Worm (Caenorhabditis elegans): ENCODE measurements around the gene F19C7.4.

F19C7.4 gene

DNA sequence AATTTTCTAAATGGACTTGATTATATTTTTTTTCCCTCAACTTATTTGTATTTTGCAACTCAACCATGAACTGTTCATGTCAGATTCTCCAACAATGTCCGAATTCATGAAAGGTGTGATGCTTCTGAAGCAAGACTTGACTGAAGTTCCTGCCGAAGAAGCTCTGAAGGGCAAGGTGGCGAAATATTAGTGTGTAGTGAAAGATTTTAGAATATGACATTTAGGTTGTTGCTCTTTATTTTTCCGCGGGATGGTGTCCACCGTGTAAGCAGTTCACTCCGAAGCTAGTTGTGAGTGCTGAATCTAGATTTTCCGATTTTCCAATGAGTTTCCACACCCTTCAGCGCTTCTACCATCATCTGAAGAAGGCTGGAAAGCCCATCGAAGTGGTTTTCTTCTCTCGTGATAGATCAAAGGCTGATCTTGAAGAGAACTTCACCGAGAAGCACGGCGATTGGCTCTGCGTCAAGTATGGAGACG is 49.7 kb downstream of the F19C7.4 start, which contains the start of gene F29B9.5:
F29B9.5 (plus strand) TSS at position 51 of the 480 bp plus-strand sequence.
- TF ChIP-seq pax-1 (tag; optimal IDR thresholded peaks at IDR 0.05) (no peak), madf-2 (tag; optimal IDR thresholded peaks at IDR 0.05) (no peak), ref-2 (tag; optimal IDR thresholded peaks at IDR 0.05) (no peak), syd-9 (tag; optimal IDR thresholded peaks at IDR 0.05) (no peak), ceh-45 (GFP tag; IDR thresholded peaks at IDR 0.05) (no peak), ceh-18 (tag; optimal IDR thresholded peaks at IDR 0.05) (no peak), nhr-11 (tag; optimal IDR thresholded peaks at IDR 0.05) (no peak), fax-1 (tag; optimal IDR thresholded peaks at IDR 0.05) (no peak), ceh-14 (tag; optimal IDR thresholded peaks at IDR 0.05) (no peak), ceh-6 (GFP tag; optimal IDR thresholded peaks at IDR 0.05) (no peak), lin-11 (tag; optimal IDR thresholded peaks at IDR 0.05) (no peak), hlh-8 (tag; optimal IDR thresholded peaks at IDR 0.05) (no peak), ceh-31 (tag; optimal IDR thresholded peaks at IDR 0.05) (no peak), sox-2 (GFP tag; IDR thresholded peaks at IDR 0.05) (no peak), dve-1 (tag; optimal IDR thresholded peaks at IDR 0.05) (no peak), npax-4 (tag; optimal IDR thresholded peaks at IDR 0.05) (no peak), elt-4 (tag; optimal IDR thresholded peaks at IDR 0.05) (no peak), unc-86 (tag; optimal IDR thresholded peaks at IDR 0.05) (no peak), fkh-6 (tag; optimal IDR thresholded peaks at IDR 0.05) (no peak)

DNA sequence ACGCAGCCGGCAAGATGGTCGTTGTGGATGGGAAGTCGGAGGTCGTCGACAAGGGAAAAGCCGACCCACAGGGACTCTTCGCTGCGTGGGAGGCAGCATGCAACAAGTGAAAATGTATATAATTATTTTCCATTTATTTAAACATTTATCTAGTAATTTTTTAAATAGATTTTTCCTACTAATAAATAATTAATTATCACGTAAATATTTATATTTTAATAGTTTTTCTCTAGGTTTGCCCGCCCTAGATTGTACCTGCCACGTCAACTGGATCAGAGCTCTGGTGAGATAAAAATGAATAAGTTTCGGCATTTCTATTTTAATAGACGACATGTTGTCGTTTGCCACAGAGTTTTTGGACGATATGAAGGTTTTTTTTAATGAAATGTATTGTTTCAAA is 50.3 kb downstream of the F19C7.4 start, which contains the start of gene psr-1:
psr-1 (plus strand) TSS at position 301 of the 400 bp plus-strand sequence.
- TF ChIP-seq hlh-6 (tag; optimal IDR thresholded peaks at IDR 0.05) (no peak), ceh-48 (tag; optimal IDR thresholded peaks at IDR 0.05) (no peak), hlh-8 (tag; optimal IDR thresholded peaks at IDR 0.05) (no peak), ceh-24 (tag; optimal IDR thresholded peaks at IDR 0.05) (no peak), C08G9.2 (tag; optimal IDR thresholded peaks at IDR 0.05) (no peak), pqm-1 (tag; optimal IDR thresholded peaks at IDR 0.05) (no peak), madf-2 (tag; optimal IDR thresholded peaks at IDR 0.05) (no peak), hlh-15 (tag; optimal IDR thresholded peaks at IDR 0.05) (no peak), mec-3 (tag; optimal IDR thresholded peaks at IDR 0.05; ENCODE audit: borderline replicate concordance) (no peak), ceh-9 (tag; optimal IDR thresholded peaks at IDR 0.05) (no peak), sox-2 (GFP tag; IDR thresholded peaks at IDR 0.05) (no peak), odd-2 (tag; optimal IDR thresholded peaks at IDR 0.05) (no peak), ceh-18 (tag; optimal IDR thresholded peaks at IDR 0.05) (no peak), nfya-1 (tag; optimal IDR thresholded peaks at IDR 0.05) (no peak), pha-4 (tag; optimal IDR thresholded peaks at IDR 0.05) (no peak)

DNA sequence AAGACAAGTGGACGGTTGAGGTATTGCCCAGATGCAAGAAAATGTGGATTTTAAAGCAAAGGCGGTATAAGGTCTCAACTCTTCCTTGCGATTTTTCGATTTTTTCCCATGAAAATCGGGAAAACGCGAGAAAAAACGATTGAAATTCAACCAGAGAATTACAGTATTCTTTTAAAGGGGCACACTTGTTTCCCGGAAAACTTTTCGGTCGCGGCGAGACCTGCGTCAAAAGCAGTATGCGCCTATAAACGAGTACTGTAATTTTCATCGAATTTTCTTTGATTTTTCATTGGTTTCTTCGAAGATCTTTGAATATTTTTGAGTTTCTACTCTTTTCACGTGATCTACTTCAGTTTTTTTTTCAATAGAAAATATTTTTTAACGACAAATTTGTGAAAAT is 51.0 kb downstream of the F19C7.4 start:
- TF ChIP-seq ceh-31 (tag; optimal IDR thresholded peaks at IDR 0.05) (no peak), odd-2 (tag; optimal IDR thresholded peaks at IDR 0.05) (no peak), lin-11 (tag; optimal IDR thresholded peaks at IDR 0.05) (no peak), Y22D7AL.16 (tag; optimal IDR thresholded peaks at IDR 0.05) (no peak), ceh-6 (GFP tag; optimal IDR thresholded peaks at IDR 0.05) (no peak), ahr-1 (tag; optimal IDR thresholded peaks at IDR 0.05) (no peak), ceh-45 (GFP tag; IDR thresholded peaks at IDR 0.05) (no peak), ceh-48 (tag; optimal IDR thresholded peaks at IDR 0.05) (no peak), hlh-15 (tag; optimal IDR thresholded peaks at IDR 0.05) (no peak), pros-1 (tag; optimal IDR thresholded peaks at IDR 0.05) (no peak), pha-2 (tag; optimal IDR thresholded peaks at IDR 0.05) (no peak)
